Worm (Caenorhabditis elegans) whole organism, early embryonic: ENCODE data around the gene arrd-11.
A peak's percentile ranks its signal among the peaks of the same experiment; 100 is the strongest.

ENCODE experiments used
- B0310.2 ChIP-seq: sonication (generic microtip); optimal IDR thresholded peaks from 2 replicates; lab custom pipeline; 2016; ENCODE audit warnings: mild to moderate bottlenecking, missing genetic modification characterization, missing compliant biosample characterization
- F13C5.2 ChIP-seq: sonication (generic microtip); optimal IDR thresholded peaks from 2 replicates; lab custom pipeline; 2017; ENCODE audit warnings: mild to moderate bottlenecking, missing genetic modification characterization, inconsistent platforms, missing compliant biosample characterization
- aly-1 ChIP-seq: sonication (generic microtip); optimal IDR thresholded peaks from 2 replicates; lab custom pipeline; 2016; ENCODE audit warnings: missing genetic modification characterization, missing compliant biosample characterization
- ama-1 ChIP-seq: fragments of 150-350 bp; optimal IDR thresholded peaks from 2 replicates; lab custom pipeline; 2014
- ceh-13 ChIP-seq: fragments of 200-800 bp; sonication (Bioruptor generic); optimal IDR thresholded peaks from 2 replicates; lab custom pipeline; 2018; ENCODE audit warnings: mild to moderate bottlenecking, missing genetic modification characterization, missing compliant biosample characterization
- ceh-36 ChIP-seq: sonication (generic microtip); optimal IDR thresholded peaks from 2 replicates; lab custom pipeline; 2016; ENCODE audit warnings: missing genetic modification characterization, inconsistent platforms, missing compliant biosample characterization
- ets-7 ChIP-seq: sonication (generic microtip); optimal IDR thresholded peaks from 2 replicates; lab custom pipeline; 2016; ENCODE audit warnings: missing genotype, missing genetic modification characterization, missing compliant biosample characterization
- flt-1 ChIP-seq: fragments of 200-800 bp; sonication (Bioruptor generic); IDR thresholded peaks from 2 replicates; pipeline ENCODE4 v1.3.6; 2022; ENCODE audit warnings: missing genetic modification characterization, missing compliant biosample characterization
- hmbx-1 ChIP-seq: sonication (generic microtip); optimal IDR thresholded peaks from 2 replicates; lab custom pipeline; 2016; ENCODE audit warnings: mild to moderate bottlenecking, missing genetic modification characterization, missing compliant biosample characterization
- hmg-4 ChIP-seq: fragments of 200-800 bp; sonication (Bioruptor generic); optimal IDR thresholded peaks from 2 replicates; lab custom pipeline; 2018; ENCODE audit warnings: mild to moderate bottlenecking, missing genetic modification characterization, missing compliant biosample characterization
- hnd-1 ChIP-seq: sonication (generic microtip); optimal IDR thresholded peaks from 2 replicates; lab custom pipeline; 2016; ENCODE audit warnings: missing genetic modification characterization, missing compliant biosample characterization
- pes-1 ChIP-seq: fragments of 200-800 bp; sonication (Bioruptor generic); IDR thresholded peaks from 2 replicates; pipeline ENCODE4 v1.3.6; 2022; ENCODE audit warnings: missing genetic modification reagents, missing genetic modification characterization, missing compliant biosample characterization
- scrt-1 ChIP-seq: fragments of 200-800 bp; sonication (Bioruptor generic); IDR thresholded peaks from 2 replicates; pipeline ENCODE4 v1.3.6; 2022; ENCODE audit warnings: missing genetic modification characterization, missing compliant biosample characterization
- sea-1 ChIP-seq: fragments of 200-800 bp; sonication (Bioruptor generic); conservative IDR thresholded peaks from 2 replicates; pipeline ENCODE4 v1.3.6; 2022; ENCODE audit warnings: missing genetic modification characterization, missing compliant biosample characterization
- tbx-11 ChIP-seq: fragments of 200-800 bp; sonication (Bioruptor generic); IDR thresholded peaks from 2 replicates; pipeline ENCODE4 v1.3.6; 2022; ENCODE audit warnings: missing genetic modification characterization, missing compliant biosample characterization
- tbx-37 ChIP-seq: fragments of 200-800 bp; sonication (Bioruptor generic); conservative IDR thresholded peaks from 2 replicates; pipeline ENCODE4 v1.3.6; 2022; ENCODE audit warnings: missing genetic modification reagents, missing genetic modification characterization, missing compliant biosample characterization
- tra-4 ChIP-seq: sonication (generic microtip); optimal IDR thresholded peaks from 2 replicates; lab custom pipeline; 2017; ENCODE audit warnings: missing genetic modification characterization, missing compliant biosample characterization

The arrd-11 gene

ce11 chrII:13763009-13763468 is at the start of gene arrd-11:
arrd-11 (plus strand) TSS chrII:13763418.
- TF ChIP-seq scrt-1 (no peak), tbx-11 (no peak), ama-1 (no peak)

- 0 out of 2 replicates have a peak, but pooled peaks have one; percentile 11 for TF ChIP-seq scrt-1
- no peak for TF ChIP-seq ama-1
- no peak for TF ChIP-seq sea-1
- no peak for TF ChIP-seq hmbx-1 (tag; lab: Kevin White, UChicago)
- TF ChIP-seq ceh-13 (GFP tag; lab: Kevin White, UChicago): no peak
- peak; percentile 95 for TF ChIP-seq ceh-36 (tag; lab: Kevin White, UChicago)
- no peak for TF ChIP-seq tbx-37
Observed at ce11 chrII:13715333-13715732, 47.9 kb upstream of the arrd-11 start.

ce11 chrII:13715733-13716132 is 47.5 kb upstream of the arrd-11 start, which contains the start of gene zipt-2.3:
zipt-2.3 (minus strand) TSS chrII:13715879.
- TF ChIP-seq pes-1 (no peak), scrt-1 (no peak), hmbx-1 (tag; lab: Kevin White, UChicago) (no peak), ceh-13 (GFP tag; lab: Kevin White, UChicago) (no peak), ceh-36 (tag; lab: Kevin White, UChicago) (no peak), sea-1 (no peak), tbx-11 (no peak), ama-1 (no peak), B0310.2 (tag; lab: Kevin White, UChicago) (no peak)

ce11 chrII:13717393-13718367 is 45.5 kb upstream of the arrd-11 start:
- TF ChIP-seq tbx-11 (no peak), F13C5.2 (tag; lab: Kevin White, UChicago) (no peak), ceh-13 (GFP tag; lab: Kevin White, UChicago) (no peak), tra-4 (tag; lab: Kevin White, UChicago) (no peak), ama-1 (no peak), scrt-1 (no peak), flt-1 (GFP tag; lab: Robert Waterston, UW) (no peak), ets-7 (tag; lab: Kevin White, UChicago) (no peak), hnd-1 (no peak), ceh-36 (tag; lab: Kevin White, UChicago) (no peak), hmbx-1 (tag; lab: Kevin White, UChicago) (no peak), hmg-4 (GFP tag; lab: Kevin White, UChicago) (no peak), tbx-37 (no peak)

ce11 chrII:13720650-13721049 is 42.6 kb upstream of the arrd-11 start:
- TF ChIP-seq B0310.2 (tag; lab: Kevin White, UChicago) (no peak), ceh-13 (GFP tag; lab: Kevin White, UChicago) (no peak), hnd-1 (no peak), aly-1 (no peak), ama-1 (no peak), F13C5.2 (tag; lab: Kevin White, UChicago) (no peak), ceh-36 (tag; lab: Kevin White, UChicago) (no peak), hmbx-1 (tag; lab: Kevin White, UChicago) (no peak), pes-1 (no peak), hmg-4 (GFP tag; lab: Kevin White, UChicago) (no peak), tra-4 (tag; lab: Kevin White, UChicago) (no peak), tbx-11 (no peak), ets-7 (tag; lab: Kevin White, UChicago) (no peak), tbx-37 (no peak)

- TF ChIP-seq hnd-1 (no peak), ama-1 (no peak), flt-1 (GFP tag; lab: Robert Waterston, UW) (no peak), ceh-13 (GFP tag; lab: Kevin White, UChicago) (no peak), hmbx-1 (tag; lab: Kevin White, UChicago) (no peak), B0310.2 (tag; lab: Kevin White, UChicago) (no peak), hmg-4 (GFP tag; lab: Kevin White, UChicago) (no peak)
Observed at ce11 chrII:13721218-13721617, 42.0 kb upstream of the arrd-11 start, which contains the start of gene sre-46. sre-46 (minus strand) TSS chrII:13721318.

ce11 chrII:13722763-13723162 is 40.5 kb upstream of the arrd-11 start, which contains the start of gene Y54G9A.5:
Y54G9A.5 (plus strand) TSS chrII:13723007.
- TF ChIP-seq tbx-11 (no peak), tbx-37 (no peak), scrt-1 (no peak), ama-1 (no peak), ets-7 (tag; lab: Kevin White, UChicago) (no peak), hnd-1 (no peak), ceh-36 (tag; lab: Kevin White, UChicago) (no peak), hmg-4 (GFP tag; lab: Kevin White, UChicago) (no peak)

ce11 chrII:13723754-13724153 is 39.5 kb upstream of the arrd-11 start:
- TF ChIP-seq sea-1: no peak
- TF ChIP-seq pes-1: no peak
- TF ChIP-seq ama-1: no peak
- TF ChIP-seq tbx-11: no peak
- no peak for TF ChIP-seq hnd-1
- no peak for TF ChIP-seq flt-1 (GFP tag; lab: Robert Waterston, UW)
- no peak for TF ChIP-seq tra-4 (tag; lab: Kevin White, UChicago)
- TF ChIP-seq ceh-36 (tag; lab: Kevin White, UChicago): no peak
- no peak for TF ChIP-seq tbx-37
- no peak for TF ChIP-seq hmbx-1 (tag; lab: Kevin White, UChicago)
